Fruit fly (Drosophila melanogaster) whole organism, embryonic: Measurements from ENCODE around the gene caps.

ENCODE experiments used
- ATbp ChIP-seq: fragments of 200-800 bp; sonication (Bioruptor generic); optimal IDR thresholded peaks from 2 replicates; lab custom pipeline; 2017; ENCODE audit warnings: missing biosample characterization, mild to moderate bottlenecking, missing genetic modification characterization, missing genetic modification reagents
- Adf1 ChIP-seq: fragments of 200-800 bp; sonication (Bioruptor generic); IDR thresholded peaks from 2 replicates; pipeline ENCODE4 v1.3.6; 2022; ENCODE audit warnings: missing biosample characterization, missing genetic modification characterization
- Asciz ChIP-seq: fragments of 200-800 bp; sonication (Bioruptor generic); optimal IDR thresholded peaks from 2 replicates; lab custom pipeline; 2017; ENCODE audit warnings: missing biosample characterization, mild to moderate bottlenecking, missing genetic modification characterization, missing genetic modification reagents
- C15 ChIP-seq: fragments of 200-800 bp; sonication (Bioruptor generic); IDR thresholded peaks from 3 replicates; pipeline ENCODE4 v1.3.6; 2022; ENCODE audit warnings: missing biosample characterization, missing genetic modification characterization
- CG10543 ChIP-seq: fragments of 200-800 bp; sonication (Bioruptor generic); optimal IDR thresholded peaks from 3 replicates; lab custom pipeline; 2017; ENCODE audit warnings: missing biosample characterization, mild to moderate bottlenecking, missing genetic modification characterization, moderate library complexity
- CG11456 ChIP-seq: fragments of 200-800 bp; sonication (Bioruptor generic); IDR thresholded peaks from 3 replicates; pipeline ENCODE4 v1.3.6; 2022; ENCODE audit warnings: missing biosample characterization, missing genetic modification characterization
- CG12659 ChIP-seq: fragments of 200-800 bp; sonication (Bioruptor generic); optimal IDR thresholded peaks from 3 replicates; lab custom pipeline; 2017; ENCODE audit warnings: mild to moderate bottlenecking, missing biosample characterization, missing genetic modification reagents, missing genetic modification characterization
- CG12769 ChIP-seq: fragments of 200-800 bp; sonication (Bioruptor generic); optimal IDR thresholded peaks from 2 replicates; lab custom pipeline; 2019; ENCODE audit warnings: missing biosample characterization, mild to moderate bottlenecking, missing genetic modification characterization, moderate library complexity
- CG14441 ChIP-seq: fragments of 200-800 bp; sonication (Bioruptor generic); IDR thresholded peaks from 2 replicates; pipeline ENCODE4 v1.3.6; 2022; ENCODE audit warnings: missing biosample characterization, missing genetic modification characterization
- CG15011 ChIP-seq: fragments of 200-800 bp; sonication (Bioruptor generic); optimal IDR thresholded peaks from 3 replicates; lab custom pipeline; 2018; ENCODE audit warnings: missing biosample characterization, mild to moderate bottlenecking, missing genetic modification characterization
- CG15514 ChIP-seq: fragments of 200-800 bp; sonication (Bioruptor generic); optimal IDR thresholded peaks from 3 replicates; lab custom pipeline; 2017; ENCODE audit warnings: missing biosample characterization, missing genetic modification characterization, mild to moderate bottlenecking, moderate library complexity, missing genetic modification reagents
- CG18599 ChIP-seq: fragments of 200-800 bp; sonication (Bioruptor generic); optimal IDR thresholded peaks from 3 replicates; lab custom pipeline; 2017; ENCODE audit warnings: missing biosample characterization, missing genetic modification characterization, mild to moderate bottlenecking, moderate library complexity, missing genetic modification reagents
- CG18619 ChIP-seq: fragments of 200-800 bp; sonication (Bioruptor generic); optimal IDR thresholded peaks from 3 replicates; lab custom pipeline; 2017; ENCODE audit warnings: missing biosample characterization, mild to moderate bottlenecking, missing genetic modification characterization
- CG2875 ChIP-seq: fragments of 200-800 bp; sonication (Bioruptor generic); optimal IDR thresholded peaks from 2 replicates; lab custom pipeline; 2017; ENCODE audit warnings: missing biosample characterization, mild to moderate bottlenecking, missing genetic modification characterization, missing genetic modification reagents
- CG32532 ChIP-seq: fragments of 200-800 bp; sonication (Bioruptor generic); IDR thresholded peaks from 2 replicates; pipeline ENCODE4 v1.3.6; 2022; ENCODE audit warnings: missing biosample characterization, missing genetic modification characterization
- CG34376 ChIP-seq: fragments of 200-800 bp; sonication (Bioruptor generic); optimal IDR thresholded peaks from 2 replicates; lab custom pipeline; 2018; ENCODE audit warnings: missing biosample characterization, mild to moderate bottlenecking, missing genetic modification characterization
- CG4360 ChIP-seq: fragments of 200-800 bp; sonication (Bioruptor generic); IDR thresholded peaks from 2 replicates; pipeline ENCODE4 v1.3.6; 2022; ENCODE audit warnings: missing biosample characterization, missing genetic modification characterization
- CG7928 ChIP-seq: fragments of 200-800 bp; sonication (Bioruptor generic); optimal IDR thresholded peaks from 2 replicates; lab custom pipeline; 2017; ENCODE audit warnings: missing biosample characterization, mild to moderate bottlenecking, missing genetic modification characterization
- CG7987 ChIP-seq: fragments of 200-800 bp; sonication (Bioruptor generic); optimal IDR thresholded peaks from 2 replicates; lab custom pipeline; 2018; ENCODE audit warnings: missing biosample characterization, mild to moderate bottlenecking, missing genetic modification characterization, moderate library complexity
- CG8290 ChIP-seq, 3 experiments: fragments of 200-800 bp; sonication (Bioruptor generic); optimal IDR thresholded peaks; 2 replicates each; lab custom pipeline; 2016 to 2019; ENCODE audit warnings: missing biosample characterization in 3 of 3, missing genetic modification characterization in 3 of 3, mild to moderate bottlenecking in 2 of 3, moderate library complexity in 1 of 3
- CoRest ChIP-seq: fragments of 200-800 bp; sonication (Bioruptor generic); optimal IDR thresholded peaks from 3 replicates; lab custom pipeline; 2018; ENCODE audit warnings: missing biosample characterization, mild to moderate bottlenecking, missing genetic modification characterization, moderate library complexity
- Dbx ChIP-seq: fragments of 200-800 bp; sonication (Bioruptor generic); IDR thresholded peaks from 3 replicates; pipeline ENCODE4 v1.3.6; 2022; ENCODE audit warnings: missing biosample characterization, missing genetic modification characterization
- Eip74EF ChIP-seq, 2 experiments: fragments of 200-800 bp in 1 of 2; fragments of >200 bp in 1 of 2; sonication (Bioruptor generic) in 1 of 2; optimal IDR thresholded peaks; 2 replicates each; lab custom pipeline; 2017 to 2019; ENCODE audit warnings: missing biosample characterization in 2 of 2, missing genetic modification characterization in 2 of 2, mild to moderate bottlenecking in 1 of 2, moderate library complexity in 1 of 2
- Fer1 ChIP-seq: fragments of 200-800 bp; sonication (Bioruptor generic); optimal IDR thresholded peaks from 2 replicates; lab custom pipeline; 2017; ENCODE audit warnings: missing biosample characterization, mild to moderate bottlenecking, missing genetic modification characterization
- Gsc ChIP-seq: fragments of 200-800 bp; sonication (Bioruptor generic); IDR thresholded peaks from 2 replicates; pipeline ENCODE4 v1.3.6; 2022; ENCODE audit warnings: missing biosample characterization, missing genetic modification characterization
- HHEX ChIP-seq: fragments of 200-800 bp; sonication (Bioruptor generic); optimal IDR thresholded peaks from 3 replicates; lab custom pipeline; 2017; ENCODE audit warnings: missing biosample characterization, mild to moderate bottlenecking, missing genetic modification characterization, missing genetic modification reagents
- HmgZ ChIP-seq: fragments of 200-800 bp; sonication (Bioruptor generic); optimal IDR thresholded peaks from 2 replicates; lab custom pipeline; 2018; ENCODE audit warnings: missing biosample characterization, mild to moderate bottlenecking, missing genetic modification characterization
- PHDP ChIP-seq: fragments of 200-800 bp; sonication (Bioruptor generic); optimal IDR thresholded peaks from 3 replicates; lab custom pipeline; 2018; ENCODE audit warnings: missing biosample characterization, mild to moderate bottlenecking, missing genetic modification characterization, moderate library complexity
- Pdp1 ChIP-seq, 2 experiments: fragments of 200-800 bp; sonication (Bioruptor generic); optimal IDR thresholded peaks; 3 replicates each; lab custom pipeline; 2016; ENCODE audit warnings: missing biosample characterization in 2 of 2, missing genetic modification characterization in 2 of 2, mild to moderate bottlenecking in 1 of 2, moderate library complexity in 1 of 2
- Poxn ChIP-seq: fragments of 200-800 bp; sonication (Bioruptor generic); IDR thresholded peaks from 2 replicates; pipeline ENCODE4 v1.3.6; 2022; ENCODE audit warnings: missing biosample characterization, missing genetic modification characterization
- ac ChIP-seq: fragments of 200-800 bp; sonication (Bioruptor generic); optimal IDR thresholded peaks from 3 replicates; lab custom pipeline; 2017; ENCODE audit warnings: missing biosample characterization, mild to moderate bottlenecking, missing genetic modification characterization
- ara ChIP-seq: fragments of 200-800 bp; sonication (Bioruptor generic); IDR thresholded peaks from 2 replicates; pipeline ENCODE4 v1.3.6; 2022; ENCODE audit warnings: missing biosample characterization, missing genetic modification characterization
- cas ChIP-seq: fragments of 200-800 bp; sonication (Bioruptor generic); IDR thresholded peaks from 2 replicates; pipeline ENCODE4 v1.3.6; 2022; ENCODE audit warnings: missing biosample characterization, missing genetic modification characterization
- cwo ChIP-seq: fragments of 200-800 bp; sonication (Bioruptor generic); optimal IDR thresholded peaks from 3 replicates; lab custom pipeline; 2017; ENCODE audit warnings: missing biosample characterization, missing genetic modification characterization, mild to moderate bottlenecking, moderate library complexity, missing genetic modification reagents
- disco-r ChIP-seq: fragments of 200-800 bp; sonication (Bioruptor generic); optimal IDR thresholded peaks from 2 replicates; lab custom pipeline; 2016; ENCODE audit warnings: missing biosample characterization, missing genetic modification characterization
- lbe ChIP-seq: fragments of 200-800 bp; sonication (Bioruptor generic); optimal IDR thresholded peaks from 2 replicates; lab custom pipeline; 2016; ENCODE audit warnings: missing biosample characterization, mild to moderate bottlenecking, missing genetic modification characterization
- ranshi ChIP-seq: fragments of 200-800 bp; sonication (Bioruptor generic); IDR thresholded peaks from 2 replicates; pipeline ENCODE4 v1.3.6; 2022; ENCODE audit warnings: missing biosample characterization, missing genetic modification characterization
- rib ChIP-seq: fragments of 200-800 bp; sonication (Bioruptor generic); IDR thresholded peaks from 2 replicates; pipeline ENCODE4 v1.3.6; 2022; ENCODE audit warnings: missing biosample characterization, missing genetic modification characterization
- sd ChIP-seq: fragments of 200-800 bp; sonication (Bioruptor generic); optimal IDR thresholded peaks from 3 replicates; lab custom pipeline; 2018; ENCODE audit warnings: missing biosample characterization, mild to moderate bottlenecking, missing genetic modification characterization, moderate library complexity
- seq ChIP-seq: fragments of 200-800 bp; sonication (Bioruptor generic); IDR thresholded peaks from 2 replicates; pipeline ENCODE4 v1.3.6; 2022; ENCODE audit warnings: missing biosample characterization, missing genetic modification characterization
- sim ChIP-seq: fragments of 200-800 bp; sonication (Bioruptor generic); IDR thresholded peaks from 2 replicates; pipeline ENCODE4 v1.3.6; 2022; ENCODE audit warnings: missing biosample characterization, missing genetic modification characterization
- sima ChIP-seq: fragments of 200-800 bp; sonication (Bioruptor generic); optimal IDR thresholded peaks from 2 replicates; lab custom pipeline; 2016; ENCODE audit warnings: missing biosample characterization, missing genetic modification characterization
- so ChIP-seq: fragments of 200-800 bp; sonication (Bioruptor generic); IDR thresholded peaks from 3 replicates; pipeline ENCODE4 v1.3.6; 2022; ENCODE audit warnings: missing biosample characterization, missing genetic modification characterization
- sr ChIP-seq: fragments of 200-800 bp; sonication (Bioruptor generic); IDR thresholded peaks from 3 replicates; pipeline ENCODE4 v1.3.6; 2022; ENCODE audit warnings: missing biosample characterization, missing genetic modification characterization
- sug ChIP-seq: fragments of 200-800 bp; optimal IDR thresholded peaks from 2 replicates; lab custom pipeline; 2019; ENCODE audit warnings: missing biosample characterization, mild to moderate bottlenecking, missing genetic modification characterization, moderate library complexity
- tna ChIP-seq: fragments of 200-800 bp; sonication (Bioruptor generic); IDR thresholded peaks from 2 replicates; pipeline ENCODE4 v1.3.6; 2022; ENCODE audit warnings: missing biosample characterization, missing genetic modification characterization; ENCODE audit not compliant: partially characterized antibody
- wdn ChIP-seq: fragments of 200-800 bp; sonication (Bioruptor generic); IDR thresholded peaks from 2 replicates; pipeline ENCODE4 v1.3.6; 2022; ENCODE audit warnings: missing biosample characterization, missing genetic modification characterization
- wor ChIP-seq: fragments of 200-800 bp; sonication (Bioruptor generic); IDR thresholded peaks from 2 replicates; pipeline ENCODE4 v1.3.6; 2022; ENCODE audit warnings: missing biosample characterization, missing genetic modification characterization

The caps gene

DNA sequence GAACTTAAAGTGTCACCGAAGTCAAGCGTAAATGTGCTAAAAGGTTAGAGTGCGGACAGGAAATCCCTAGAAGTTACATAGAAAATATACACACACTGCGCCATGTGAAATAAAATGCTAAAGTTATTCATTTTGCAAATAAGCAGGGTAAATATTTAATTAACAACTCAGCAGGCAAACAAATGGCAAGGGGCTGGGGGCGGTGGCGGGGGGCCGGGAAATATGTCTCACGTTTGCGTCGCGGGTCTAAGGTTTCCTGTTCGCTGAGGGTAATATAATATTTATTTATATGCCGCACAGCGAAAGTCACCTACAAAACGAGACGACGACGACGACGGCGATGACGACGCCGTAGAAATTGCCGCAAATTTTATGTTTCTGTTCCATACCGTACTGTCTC, 8.2 kb downstream of the caps start (continued):
- TF ChIP-seq tna (GFP tag; lab: Robert Waterston, UW) (no peak), disco-r (GFP tag; lab: Kevin White, UChicago) (no peak), rib (GFP tag; lab: Robert Waterston, UW) (peak; percentile 57), ac (peak; percentile 29), CG14441 (GFP tag; lab: Robert Waterston, UW) (peak; percentile 28; the same call in 1 of the 2 replicates), CG7987 (GFP tag; lab: Kevin White, UChicago) (peak; percentile 39), ara (0 out of 2 replicates have a peak, but pooled peaks have one; percentile 34), cas (GFP tag; lab: Robert Waterston, UW) (no peak), HHEX (GFP tag; lab: Kevin White, UChicago) (peak; percentile 44), Adf1 (GFP tag; lab: Robert Waterston, UW) (0 out of 2 replicates have a peak, but pooled peaks have one; percentile 32), wdn (GFP tag; lab: Robert Waterston, UW) (peak; percentile 46; the same call in 1 of the 2 replicates), wor (GFP tag; lab: Robert Waterston, UW) (no peak), so (GFP tag; lab: Robert Waterston, UW) (peak; percentile 60; the same call in 1 of the 3 replicates), sd (tag; lab: Kevin White, UChicago) (peak; percentile 15), C15 (GFP tag; lab: Robert Waterston, UW) (0 out of 3 replicates have a peak, but pooled peaks have one; percentile 56), CG7928 (GFP tag; lab: Kevin White, UChicago) (peak; percentile 10), CG15514 (GFP tag; lab: Kevin White, UChicago) (peak; percentile 51), CG10543 (GFP tag; lab: Kevin White, UChicago) (peak; percentile 38), HmgZ (tag; lab: Kevin White, UChicago) (peak; percentile 26), sim (GFP tag; lab: Robert Waterston, UW) (0 out of 2 replicates have a peak, but pooled peaks have one; percentile 9), Eip74EF (GFP tag; optimal IDR thresholded peaks at IDR 0.05; lab: Kevin White, UChicago) (peak in 1 of 2 experiments; percentile 10), sug (tag; lab: Kevin White, UChicago) (peak; percentile 23), CG34376 (GFP tag; lab: Kevin White, UChicago) (peak; percentile 25), Fer1 (GFP tag; lab: Kevin White, UChicago) (peak; percentile 37), lbe (GFP tag; lab: Kevin White, UChicago) (no peak), Gsc (GFP tag; lab: Robert Waterston, UW) (no peak), CG18599 (GFP tag; lab: Kevin White, UChicago) (peak; percentile 64), sr (GFP tag; lab: Robert Waterston, UW) (peak; percentile 3; the same call in 1 of the 3 replicates), ranshi (GFP tag; lab: Robert Waterston, UW) (0 out of 2 replicates have a peak, but pooled peaks have one; percentile 12), Dbx (peak; percentile 29; the same call in 1 of the 3 replicates), sima (no peak), seq (GFP tag; lab: Robert Waterston, UW) (peak; percentile 41; the same call in 1 of the 2 replicates), Poxn (GFP tag; lab: Robert Waterston, UW) (0 out of 2 replicates have a peak, but pooled peaks have one; percentile 21), Asciz (GFP tag; lab: Kevin White, UChicago) (peak; percentile 35), CG8290 (GFP tag; optimal IDR thresholded peaks at IDR 0.05; lab: Kevin White, UChicago) (no peak), CG8290 (tag; optimal IDR thresholded peaks at IDR 0.05; lab: Kevin White, UChicago) (peak in 1 of 2 experiments; percentile 87), CoRest (no peak), PHDP (tag; lab: Kevin White, UChicago) (peak; percentile 48), ATbp (peak; percentile 40), CG15011 (GFP tag; lab: Kevin White, UChicago) (peak; percentile 61), Pdp1 (GFP tag; optimal IDR thresholded peaks at IDR 0.05; lab: Kevin White, UChicago) (peak in 1 of 2 experiments; percentile 9), CG12659 (GFP tag; lab: Kevin White, UChicago) (peak; percentile 37), CG12769 (tag; lab: Kevin White, UChicago) (peak; percentile 74), CG32532 (GFP tag; lab: Robert Waterston, UW) (peak; percentile 59; the same call in 1 of the 2 replicates), cwo (peak; percentile 60), CG11456 (peak; percentile 72; the same call in 2 of the 3 replicates), CG18619 (GFP tag; lab: Kevin White, UChicago) (peak; percentile 55), CG2875 (GFP tag; lab: Kevin White, UChicago) (peak; percentile 17), CG4360 (GFP tag; lab: Robert Waterston, UW) (0 out of 2 replicates have a peak, but pooled peaks have one; percentile 35)
